Worm (Caenorhabditis elegans) whole organism, L1 larva: ENCODE results near the gene trpp-12.

ENCODE experiments used
- C16A3.4 ChIP-seq: fragments of 150-350 bp; optimal IDR thresholded peaks from 2 replicates; lab custom pipeline; 2014; ENCODE audit warnings: missing biosample characterization, missing genetic modification characterization
- Y116A8C.19 ChIP-seq: sonication (generic microtip); optimal IDR thresholded peaks from 2 replicates; lab custom pipeline; 2016; ENCODE audit warnings: missing compliant biosample characterization, missing genetic modification characterization, borderline replicate concordance
- aha-1 ChIP-seq: fragments of 150-350 bp; optimal IDR thresholded peaks from 2 replicates; lab custom pipeline; 2014; ENCODE audit warnings: missing biosample characterization, missing genetic modification characterization
- aly-2 ChIP-seq: fragments of 150-350 bp; optimal IDR thresholded peaks from 2 replicates; lab custom pipeline; 2014; ENCODE audit warnings: missing biosample characterization, missing genetic modification characterization
- ceh-82 ChIP-seq, 3 experiments: fragments of 150-350 bp in 1 of 3; sonication (generic microtip) in 2 of 3; optimal IDR thresholded peaks; 2 replicates each; lab custom pipeline; 2014 to 2017; ENCODE audit warnings: missing biosample characterization in 3 of 3, missing genetic modification characterization in 3 of 3
- ceh-90 ChIP-seq: sonication (generic microtip); optimal IDR thresholded peaks from 2 replicates; lab custom pipeline; 2016; ENCODE audit warnings: missing genetic modification characterization, missing compliant biosample characterization
- ces-1 ChIP-seq: fragments of 150-350 bp; optimal IDR thresholded peaks from 2 replicates; lab custom pipeline; 2014; ENCODE audit warnings: missing biosample characterization, missing genetic modification reagents, missing genetic modification characterization
- dsc-1 ChIP-seq: sonication (generic microtip); optimal IDR thresholded peaks from 2 replicates; lab custom pipeline; 2016; ENCODE audit warnings: mild to moderate bottlenecking, missing genetic modification characterization, missing compliant biosample characterization
- efl-1 ChIP-seq, 4 experiments: fragments of 150-350 bp; optimal IDR thresholded peaks in 3 of 4; peaks in 1 of 4; 1 replicate in 1 of 4; 2 replicates in 3 of 4; lab custom pipeline; 2014; ENCODE audit warnings: missing biosample characterization in 2 of 4, missing genetic modification characterization in 2 of 4, missing genetic modification reagents in 2 of 4
- egl-13 ChIP-seq: sonication (generic microtip); optimal IDR thresholded peaks from 2 replicates; lab custom pipeline; 2016; ENCODE audit warnings: missing genotype, missing genetic modification reagents, missing genetic modification characterization, missing compliant biosample characterization
- fkh-10 ChIP-seq: sonication (generic microtip); optimal IDR thresholded peaks from 2 replicates; lab custom pipeline; 2017; ENCODE audit warnings: missing biosample characterization, missing genetic modification reagents, missing genetic modification characterization
- hlh-17 ChIP-seq: fragments of 200-800 bp; sonication (Bioruptor generic); optimal IDR thresholded peaks from 2 replicates; lab custom pipeline; 2018; ENCODE audit warnings: missing genetic modification characterization, mild to moderate bottlenecking, missing compliant biosample characterization, moderate library complexity, borderline replicate concordance
- hlh-4 ChIP-seq: sonication (generic microtip); optimal IDR thresholded peaks from 2 replicates; lab custom pipeline; 2016; ENCODE audit warnings: mild to moderate bottlenecking, missing genetic modification characterization, missing compliant biosample characterization
- hpl-2 ChIP-seq: fragments of 150-350 bp; optimal IDR thresholded peaks from 2 replicates; lab custom pipeline; 2014; ENCODE audit warnings: missing biosample characterization, missing genetic modification reagents, missing genetic modification characterization
- irx-1 ChIP-seq: sonication (generic microtip); optimal IDR thresholded peaks from 2 replicates; lab custom pipeline; 2016; ENCODE audit warnings: missing genetic modification characterization, missing compliant biosample characterization
- lin-13 ChIP-seq: fragments of 150-350 bp; optimal IDR thresholded peaks from 2 replicates; lab custom pipeline; 2014; ENCODE audit warnings: missing biosample characterization, missing genetic modification reagents, missing genetic modification characterization
- lin-14 ChIP-seq: fragments of 200-800 bp; sonication (Bioruptor generic); optimal IDR thresholded peaks from 2 replicates; lab custom pipeline; 2018; ENCODE audit warnings: mild to moderate bottlenecking, missing genetic modification characterization, moderate library complexity, missing compliant biosample characterization
- lir-3 ChIP-seq: sonication (generic microtip); optimal IDR thresholded peaks from 2 replicates; lab custom pipeline; 2016; ENCODE audit warnings: mild to moderate bottlenecking, missing genetic modification characterization, moderate library complexity, missing compliant biosample characterization; ENCODE audit not compliant: poor library complexity
- mab-9 ChIP-seq: fragments of 200-800 bp; sonication (Bioruptor generic); IDR thresholded peaks from 2 replicates; pipeline ENCODE4 v1.3.6; 2022; ENCODE audit warnings: missing genetic modification reagents, missing genetic modification characterization, missing compliant biosample characterization
- mdl-1 ChIP-seq, 2 experiments: fragments of 150-350 bp; optimal IDR thresholded peaks; 2 replicates each; lab custom pipeline; 2014 to 2017; ENCODE audit warnings: missing biosample characterization in 2 of 2, missing genetic modification characterization in 2 of 2, inconsistent platforms in 1 of 2
- mef-2 ChIP-seq: fragments of 150-350 bp; optimal IDR thresholded peaks from 2 replicates; lab custom pipeline; 2014; ENCODE audit warnings: missing biosample characterization, missing genetic modification characterization
- nhr-12 ChIP-seq: sonication (generic microtip); optimal IDR thresholded peaks from 2 replicates; lab custom pipeline; 2017; ENCODE audit warnings: missing biosample characterization, missing genetic modification characterization
- nhr-19 ChIP-seq: fragments of 200-800 bp; sonication (Bioruptor generic); conservative IDR thresholded peaks from 2 replicates; pipeline ENCODE4 v1.3.6; 2022; ENCODE audit warnings: missing genetic modification characterization, missing compliant biosample characterization
- nhr-47 ChIP-seq: sonication (generic microtip); optimal IDR thresholded peaks from 2 replicates; lab custom pipeline; 2016; ENCODE audit warnings: mild to moderate bottlenecking, missing genetic modification characterization, moderate library complexity, missing compliant biosample characterization
- nhr-71 ChIP-seq: sonication (generic microtip); optimal IDR thresholded peaks from 2 replicates; lab custom pipeline; 2016; ENCODE audit warnings: mild to moderate bottlenecking, missing genetic modification characterization, moderate library complexity, missing compliant biosample characterization
- nhr-76 ChIP-seq: sonication (generic microtip); optimal IDR thresholded peaks from 2 replicates; lab custom pipeline; 2017; ENCODE audit warnings: missing biosample characterization, missing genetic modification characterization
- nhr-84 ChIP-seq: sonication (generic microtip); optimal IDR thresholded peaks from 2 replicates; lab custom pipeline; 2017; ENCODE audit warnings: missing biosample characterization, missing genetic modification characterization
- nhr-85 ChIP-seq: sonication (generic microtip); peaks from one replicate; lab custom pipeline; 2016; ENCODE audit warnings: missing genetic modification characterization, inconsistent platforms, missing compliant biosample characterization
- pag-3 ChIP-seq: sonication (generic microtip); optimal IDR thresholded peaks from 2 replicates; lab custom pipeline; 2017; ENCODE audit warnings: missing genetic modification characterization, mild to moderate bottlenecking, missing compliant biosample characterization, antibody characterized with exemption, borderline replicate concordance; ENCODE audit not compliant: insufficient read depth
- pax-3 ChIP-seq: fragments of 200-800 bp; sonication (Bioruptor generic); optimal IDR thresholded peaks from 2 replicates; lab custom pipeline; 2018; ENCODE audit warnings: mild to moderate bottlenecking, missing genetic modification characterization, moderate library complexity, missing compliant biosample characterization
- skn-1 ChIP-seq: fragments of 150-350 bp; optimal IDR thresholded peaks from 2 replicates; lab custom pipeline; 2014; ENCODE audit warnings: missing biosample characterization, missing genetic modification characterization
- sptf-1 ChIP-seq: fragments of 150-350 bp; optimal IDR thresholded peaks from 2 replicates; lab custom pipeline; 2014; ENCODE audit warnings: missing biosample characterization, missing genetic modification characterization
- unc-86 ChIP-seq: sonication (generic microtip); optimal IDR thresholded peaks from 2 replicates; lab custom pipeline; 2016; ENCODE audit warnings: missing genetic modification characterization, missing compliant biosample characterization
- xbp-1 ChIP-seq: sonication (generic microtip); optimal IDR thresholded peaks from 2 replicates; lab custom pipeline; 2016; ENCODE audit warnings: missing genetic modification characterization, missing compliant biosample characterization
- ztf-11 ChIP-seq, 2 experiments: sonication (generic microtip); optimal IDR thresholded peaks; 2 replicates each; lab custom pipeline; 2016 to 2017; ENCODE audit warnings: missing genetic modification characterization in 2 of 2, missing biosample characterization in 1 of 2, missing compliant biosample characterization in 1 of 2
- ztf-4 ChIP-seq: fragments of 150-350 bp; optimal IDR thresholded peaks from 2 replicates; lab custom pipeline; 2014; ENCODE audit warnings: missing biosample characterization, missing genetic modification characterization

Gene trpp-12

DNA sequence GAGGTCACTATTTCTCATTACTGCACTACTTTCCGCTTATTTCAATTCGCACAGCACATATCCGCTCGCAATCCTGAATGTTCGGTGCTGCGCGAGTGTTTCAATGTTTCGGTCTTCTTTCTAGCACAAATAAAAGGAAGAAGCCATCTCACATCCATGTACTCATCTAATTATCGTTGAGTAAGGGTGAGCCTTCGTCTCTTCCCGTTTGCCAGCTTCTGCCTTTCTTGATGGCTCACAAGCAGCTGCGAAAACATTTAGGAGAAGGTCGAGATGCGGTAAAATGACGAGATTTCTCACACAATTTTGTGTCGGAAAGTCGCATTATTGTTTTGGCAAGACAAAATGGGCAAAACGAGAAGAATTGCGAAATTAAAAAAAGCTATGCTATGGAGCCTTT lies 45.4 kb downstream of the trpp-12 start:
- TF ChIP-seq hlh-4 (tag; lab: Kevin White, UChicago) (no peak), lir-3 (no peak), lin-14 (GFP tag; lab: Kevin White, UChicago) (peak; percentile 28), ceh-82 (tag; optimal IDR thresholded peaks at IDR 0.05; lab: Kevin White, UChicago) (peak in 1 of 3 experiments; percentile 15), fkh-10 (GFP tag; lab: Kevin White, UChicago) (peak; percentile 44)

DNA sequence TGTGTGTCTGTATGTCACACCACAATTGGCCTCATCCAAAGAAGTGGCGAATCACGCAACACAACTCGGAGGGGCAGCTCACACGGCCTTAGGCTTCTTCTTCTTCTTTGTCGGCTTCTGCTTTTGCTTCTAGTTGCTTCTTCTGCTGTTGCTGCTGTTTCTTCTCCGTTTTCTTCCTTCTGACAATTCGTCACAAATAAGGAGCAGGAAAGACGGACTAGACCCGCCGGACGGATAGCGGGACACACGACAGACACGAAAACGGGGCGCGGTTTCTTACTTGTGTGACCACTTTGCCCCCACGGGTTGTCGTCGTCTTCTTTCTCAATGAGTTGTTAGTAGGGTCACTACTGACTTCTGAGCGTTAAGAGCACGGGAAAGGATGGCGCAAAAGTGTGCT lies 46.6 kb downstream of the trpp-12 start:
- TF ChIP-seq hpl-2, result no peak
- TF ChIP-seq C16A3.4 (tag; lab: Kevin White, UChicago), result no peak
- TF ChIP-seq sptf-1 (tag; lab: Kevin White, UChicago), result no peak
- TF ChIP-seq nhr-76 (tag; lab: Kevin White, UChicago), result no peak
- peak; percentile 27 for TF ChIP-seq unc-86
- TF ChIP-seq lir-3, result no peak
- TF ChIP-seq mab-9 (GFP tag; lab: Robert Waterston, UW), result no peak
- no peak for TF ChIP-seq aha-1
- peak; percentile 49 for TF ChIP-seq fkh-10 (GFP tag; lab: Kevin White, UChicago)
- TF ChIP-seq lin-14 (GFP tag; lab: Kevin White, UChicago), result peak; percentile 68
- no peak for TF ChIP-seq mef-2 (tag; lab: Kevin White, UChicago)
- no peak for TF ChIP-seq aly-2
- TF ChIP-seq nhr-12 (tag; lab: Kevin White, UChicago), result no peak
- TF ChIP-seq ces-1 (GFP tag; lab: Kevin White, UChicago), result no peak
- peak; percentile 7 for TF ChIP-seq egl-13 (tag; lab: Kevin White, UChicago)
- no peak for TF ChIP-seq hlh-17 (GFP tag; lab: Kevin White, UChicago)
- TF ChIP-seq lin-13 (GFP tag; lab: Kevin White, UChicago), result no peak
- TF ChIP-seq ztf-11 (tag; optimal IDR thresholded peaks at IDR 0.05; lab: Kevin White, UChicago), result no peak
- TF ChIP-seq dsc-1, result no peak
- peak in 1 of 3 experiments; percentile 15 for TF ChIP-seq ceh-82 (tag; optimal IDR thresholded peaks at IDR 0.05; lab: Kevin White, UChicago)
- no peak for TF ChIP-seq nhr-84 (tag; lab: Kevin White, UChicago)
- no peak for TF ChIP-seq mdl-1 (tag; optimal IDR thresholded peaks at IDR 0.05; lab: Kevin White, UChicago)
- TF ChIP-seq xbp-1 (tag; lab: Kevin White, UChicago), result no peak
- no peak for TF ChIP-seq nhr-85 (tag; lab: Kevin White, UChicago)
- no peak for TF ChIP-seq pax-3 (tag; lab: Kevin White, UChicago)
- no peak for TF ChIP-seq Y116A8C.19 (tag; lab: Kevin White, UChicago)
- TF ChIP-seq pag-3, result no peak
- TF ChIP-seq skn-1 (tag; lab: Kevin White, UChicago), result no peak
- peak; percentile 9 for TF ChIP-seq nhr-47 (tag; lab: Kevin White, UChicago)
- no peak for TF ChIP-seq ceh-90 (tag; lab: Kevin White, UChicago)
- TF ChIP-seq nhr-71 (tag; lab: Kevin White, UChicago), result peak; percentile 16
- TF ChIP-seq nhr-19, result no peak
- TF ChIP-seq, all 84 proteins: peak for 7

- no peak for TF ChIP-seq ztf-4 (tag; lab: Kevin White, UChicago)
- peak; percentile 13 for TF ChIP-seq irx-1 (tag; lab: Kevin White, UChicago)
- no peak for TF ChIP-seq efl-1 (optimal IDR thresholded peaks at IDR 0.05; lab: Kevin White, UChicago)
- TF ChIP-seq efl-1 (GFP tag; optimal IDR thresholded peaks at IDR 0.05 in 1 of 2; lab: Kevin White, UChicago), result peak in 1 of 2 experiments; percentile 32
- peak; percentile 20 for TF ChIP-seq dsc-1
- peak; percentile 3 for TF ChIP-seq lin-14 (GFP tag; lab: Kevin White, UChicago)
- TF ChIP-seq fkh-10 (GFP tag; lab: Kevin White, UChicago), result peak; percentile 82
- TF ChIP-seq lin-13 (GFP tag; lab: Kevin White, UChicago), result no peak
Observed at ce11 chrX:2457461-2457860, 48.0 kb downstream of the trpp-12 start.

DNA sequence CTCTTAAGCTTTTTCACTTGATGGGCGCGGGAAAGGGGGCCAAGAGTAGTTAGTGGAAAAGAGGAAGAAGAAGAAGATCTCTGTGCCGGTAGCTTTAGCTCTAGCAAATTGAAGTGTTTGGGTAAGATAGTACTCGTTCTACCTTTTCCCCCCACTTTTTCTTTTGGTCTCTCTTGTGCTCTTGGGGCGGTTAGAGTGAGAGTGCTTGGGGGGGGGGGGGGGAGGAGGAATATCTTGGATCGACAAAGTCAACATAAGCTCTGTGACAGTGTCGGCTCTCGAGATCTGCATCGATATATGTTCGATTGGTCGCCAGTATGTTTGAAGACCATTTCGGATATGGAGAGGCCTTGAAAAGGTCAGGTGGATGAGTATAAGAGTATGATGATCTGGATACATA lies 50.3 kb downstream of the trpp-12 start, which contains the start of gene fox-1:
fox-1 (minus strand) TSS at position 101 of the 400 bp plus-strand sequence.
- 0 out of 2 replicates have a peak, but pooled peaks have one; percentile 12 for TF ChIP-seq nhr-19
- TF ChIP-seq aly-2, result no peak
